Worm (Caenorhabditis elegans) whole organism, L4/young adult: ENCODE data around the gene R01H2.4.

ENCODE experiments used
- W03F9.2 ChIP-seq: fragments of 150-350 bp; optimal IDR thresholded peaks from 2 replicates; lab custom pipeline; 2014; ENCODE audit warnings: missing biosample characterization, missing genetic modification characterization
- dao-5 ChIP-seq: sonication (generic microtip); optimal IDR thresholded peaks from 2 replicates; lab custom pipeline; 2016; ENCODE audit warnings: missing genotype, missing genetic modification characterization, moderate library complexity, missing compliant biosample characterization
- him-1 ChIP-seq: sonication (generic microtip); optimal IDR thresholded peaks from 2 replicates; lab custom pipeline; 2016; ENCODE audit warnings: missing genotype, missing genetic modification reagents, missing genetic modification characterization, missing compliant biosample characterization

Gene R01H2.4

ce11 chrIII:7084908-7085307, 20.8 kb upstream of the R01H2.4 start, which contains the start of gene tofu-7:
Gene tofu-7, minus strand, starts transcription at chrIII:7085018.
- TF ChIP-seq dao-5 (no peak), W03F9.2 (tag; lab: Kevin White, UChicago) (no peak), him-1 (tag; lab: Kevin White, UChicago) (no peak)

DNA sequence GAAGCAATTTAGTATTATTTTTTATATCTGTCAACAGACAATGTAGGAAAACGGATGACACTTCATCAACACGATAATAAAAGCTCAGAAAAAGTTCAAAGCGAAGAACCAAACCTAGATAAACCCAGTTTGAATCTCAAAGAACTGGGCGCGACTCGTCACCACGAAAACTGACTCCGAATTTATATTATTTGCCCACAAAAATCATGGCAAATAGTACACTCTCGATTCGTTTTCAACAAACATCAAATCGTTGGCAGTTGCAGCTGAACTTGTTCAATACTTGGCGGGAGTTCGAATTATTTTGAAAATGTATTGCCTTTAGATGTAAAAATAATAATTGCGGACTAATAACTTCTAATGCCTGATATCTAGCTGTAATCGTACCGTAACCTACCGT, 19.0 kb upstream of the R01H2.4 start:
- TF ChIP-seq him-1 (tag; lab: Kevin White, UChicago) (no peak), dao-5 (no peak), W03F9.2 (tag; lab: Kevin White, UChicago) (no peak)

ce11 chrIII:7081488-7081887, 17.4 kb upstream of the R01H2.4 start:
- TF ChIP-seq him-1 (tag; lab: Kevin White, UChicago) (no peak), dao-5 (no peak), W03F9.2 (tag; lab: Kevin White, UChicago) (no peak)

- TF ChIP-seq him-1 (tag; lab: Kevin White, UChicago): no peak
- no peak for TF ChIP-seq W03F9.2 (tag; lab: Kevin White, UChicago)
- no peak for TF ChIP-seq dao-5
Measured at ce11 chrIII:7080689-7081088, 16.6 kb upstream of the R01H2.4 start, which contains the start of gene ZK418.7. Gene ZK418.7, minus strand, starts transcription at chrIII:7080789.

DNA sequence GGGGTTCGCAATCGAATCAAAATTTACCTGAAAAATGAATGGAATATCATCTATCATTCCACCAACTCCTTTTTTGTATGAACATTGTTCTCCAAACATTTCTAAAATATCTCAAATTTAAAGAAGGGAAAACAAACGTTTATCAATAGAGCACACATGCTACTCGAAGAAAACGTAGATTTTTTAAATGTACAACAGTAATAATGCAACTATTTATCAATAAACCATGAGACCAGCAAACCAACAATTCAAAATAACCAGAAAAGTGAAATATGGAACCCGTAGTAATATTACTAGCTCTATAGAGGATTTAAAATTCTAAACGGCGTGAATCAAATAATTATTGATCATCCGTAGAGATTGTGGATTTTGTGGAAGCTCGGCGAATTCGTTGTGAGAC, 14.7 kb upstream of the R01H2.4 start, which contains the start of gene ZK418.6:
Gene ZK418.6, minus strand, starts transcription at position 101 of the 400 bp plus-strand sequence.
- TF ChIP-seq him-1 (tag; lab: Kevin White, UChicago): no peak
- TF ChIP-seq dao-5: no peak
- no peak for TF ChIP-seq W03F9.2 (tag; lab: Kevin White, UChicago)

DNA sequence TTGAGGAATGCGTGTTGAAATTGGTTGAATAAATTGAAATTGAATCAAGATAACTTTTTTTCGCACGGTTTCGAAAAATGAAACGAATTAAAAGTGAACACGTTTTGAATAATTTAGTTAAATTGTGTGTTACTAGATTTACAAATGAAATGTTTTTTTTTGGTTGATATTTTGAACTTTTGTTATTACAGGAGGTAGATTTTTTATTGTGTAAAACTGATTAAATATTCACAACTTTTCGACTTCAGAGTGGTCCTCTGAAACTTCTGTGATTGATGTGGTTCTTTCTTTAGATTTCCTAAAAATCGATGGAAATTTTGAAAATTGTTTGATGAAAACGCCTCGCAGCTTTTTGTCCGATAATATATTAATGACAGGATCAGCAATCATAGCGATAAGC, 12.3 kb upstream of the R01H2.4 start, which contains the start of gene ZK418.13:
Gene ZK418.13, minus strand, starts transcription at position 101 of the 400 bp plus-strand sequence.
- TF ChIP-seq him-1 (tag; lab: Kevin White, UChicago) (no peak), W03F9.2 (tag; lab: Kevin White, UChicago) (no peak), dao-5 (no peak)

ce11 chrIII:7073801-7074386, 9.8 kb upstream of the R01H2.4 start, which contains the start of gene ZK418.5:
Gene ZK418.5, minus strand, starts transcription at chrIII:7073851.
- TF ChIP-seq dao-5 (no peak), him-1 (tag; lab: Kevin White, UChicago) (no peak), W03F9.2 (tag; lab: Kevin White, UChicago) (no peak)

ce11 chrIII:7072452-7072851, 8.4 kb upstream of the R01H2.4 start, which contains the start of gene lin-37:
Gene lin-37, minus strand, starts transcription at chrIII:7072552.
- no peak for TF ChIP-seq W03F9.2 (tag; lab: Kevin White, UChicago)
- TF ChIP-seq dao-5: no peak
- TF ChIP-seq him-1 (tag; lab: Kevin White, UChicago): no peak

ce11 chrIII:7069981-7070380, 5.9 kb upstream of the R01H2.4 start, which contains the start of gene tmem-17:
Gene tmem-17, plus strand, starts transcription at chrIII:7070281.
- TF ChIP-seq W03F9.2 (tag; lab: Kevin White, UChicago): no peak
- no peak for TF ChIP-seq dao-5
- TF ChIP-seq him-1 (tag; lab: Kevin White, UChicago): no peak

DNA sequence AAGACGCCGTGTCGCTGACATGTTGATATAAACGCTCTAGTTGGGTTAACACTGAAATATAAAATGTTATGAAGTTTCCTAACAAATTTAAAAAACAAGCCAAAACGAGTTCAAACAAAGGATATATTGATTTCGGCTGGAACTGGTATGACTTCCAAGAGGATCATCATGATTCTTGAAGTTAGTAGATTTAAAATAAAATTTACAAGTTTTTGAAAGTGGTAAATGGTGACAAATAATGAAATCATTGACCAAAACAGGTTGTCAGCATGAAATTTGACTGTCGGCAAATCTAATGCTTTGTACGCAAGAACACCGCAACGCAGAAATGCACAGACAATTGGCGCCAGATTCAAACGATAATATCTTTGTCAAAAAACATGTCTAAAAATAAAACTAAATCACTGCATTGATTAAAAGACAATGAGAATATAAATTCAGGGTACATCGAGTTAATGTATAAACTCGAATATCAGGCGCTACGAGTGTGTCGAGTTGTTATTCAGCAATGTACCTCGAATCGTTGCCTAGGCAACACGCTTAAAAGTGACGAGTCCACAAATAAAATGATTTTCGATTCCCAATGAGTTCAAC, 4.5 kb upstream of the R01H2.4 start, which contains the start of the genes ubc-18 and R01H2.8:
Gene ubc-18, minus strand, starts transcription at position 51 of the 594 bp plus-strand sequence.
Gene R01H2.8, plus strand, starts transcription at position 544 of the 594 bp plus-strand sequence.
- TF ChIP-seq W03F9.2 (tag; lab: Kevin White, UChicago) (peak; percentile 34), dao-5 (no peak)

ce11 chrIII:7067385-7067896, 3.4 kb upstream of the R01H2.4 start, which contains the start of gene ger-1:
Gene ger-1, minus strand, starts transcription at chrIII:7067477.
- TF ChIP-seq W03F9.2 (tag; lab: Kevin White, UChicago) (no peak), dao-5 (no peak), him-1 (tag; lab: Kevin White, UChicago) (no peak)

- TF ChIP-seq W03F9.2 (tag; lab: Kevin White, UChicago): no peak
- TF ChIP-seq dao-5: no peak
- no peak for TF ChIP-seq him-1 (tag; lab: Kevin White, UChicago)
Measured at ce11 chrIII:7063061-7063460, 1.0 kb downstream of the R01H2.4 start.

DNA sequence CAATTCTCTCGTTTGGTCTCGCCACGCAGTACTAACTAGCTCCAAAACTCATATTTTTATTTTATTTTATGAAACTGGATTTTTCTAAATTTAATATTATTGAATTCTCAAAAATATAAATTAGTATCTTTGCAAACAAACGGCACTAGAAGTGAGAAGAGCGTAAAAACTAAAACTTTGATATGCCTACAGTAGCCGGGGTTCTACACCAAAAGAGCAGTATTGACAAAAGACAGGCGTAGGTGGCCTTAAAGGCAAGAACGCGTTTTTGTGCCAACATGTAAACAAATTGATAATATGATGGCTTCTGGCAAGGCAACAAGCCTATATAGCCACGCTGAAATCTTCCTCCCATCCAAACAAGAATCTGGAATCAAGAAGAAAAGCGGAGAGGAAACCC, 1.5 kb downstream of the R01H2.4 start, which contains the start of gene R01H2.1:
Gene R01H2.1, plus strand, starts transcription at position 301 of the 400 bp plus-strand sequence.
- TF ChIP-seq dao-5 (no peak), him-1 (tag; lab: Kevin White, UChicago) (no peak), W03F9.2 (tag; lab: Kevin White, UChicago) (no peak)
